Worm (Caenorhabditis elegans): Measurements from ENCODE around the gene F13C5.2.

The F13C5.2 gene

DNA sequence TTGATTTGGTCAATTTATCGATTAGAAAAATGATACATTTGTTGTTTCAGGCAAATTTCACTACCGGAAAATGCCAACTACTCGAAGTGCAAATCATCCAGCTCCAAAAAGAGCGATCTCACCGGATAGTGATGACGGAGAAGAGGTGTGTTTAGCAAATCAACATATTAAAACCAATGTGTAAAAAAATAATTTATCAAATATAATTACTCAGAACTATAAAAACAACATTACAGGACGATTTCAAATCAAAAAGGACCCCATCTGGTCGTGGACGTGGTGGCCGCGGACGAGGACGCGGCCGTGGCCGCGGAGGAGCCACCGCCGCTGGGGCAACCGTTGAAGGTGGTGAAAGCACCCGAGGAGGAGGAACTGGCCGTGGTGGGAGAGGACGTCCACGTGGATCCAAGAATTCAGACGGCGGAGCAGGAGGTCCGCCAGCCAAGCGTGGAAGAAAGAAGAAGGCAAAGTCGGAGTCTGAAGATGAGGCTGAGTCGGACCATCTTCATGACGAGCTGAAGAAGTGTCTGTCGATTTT is at the start of gene F13C5.2:
Gene F13C5.2 (plus strand): TSS at position 51 of the 538 bp plus-strand sequence.
- TF ChIP-seq ama-1 (optimal IDR thresholded peaks at IDR 0.05): no peak
- no peak for TF ChIP-seq flt-1 (GFP tag; IDR thresholded peaks at IDR 0.05)
- TF ChIP-seq hmbx-1 (tag; optimal IDR thresholded peaks at IDR 0.05): no peak
- no peak for TF ChIP-seq tra-4 (tag; optimal IDR thresholded peaks at IDR 0.05)
- no peak for TF ChIP-seq ceh-13 (GFP tag; optimal IDR thresholded peaks at IDR 0.05)
- TF ChIP-seq B0310.2 (tag; optimal IDR thresholded peaks at IDR 0.05): no peak
- TF ChIP-seq tbx-11 (GFP tag; IDR thresholded peaks at IDR 0.05): no peak
- TF ChIP-seq hmg-4 (GFP tag; optimal IDR thresholded peaks at IDR 0.05): no peak
- TF ChIP-seq aly-1 (tag; optimal IDR thresholded peaks at IDR 0.05): no peak
- TF ChIP-seq scrt-1 (GFP tag; IDR thresholded peaks at IDR 0.05): no peak
- TF ChIP-seq pes-1 (GFP tag; IDR thresholded peaks at IDR 0.05): no peak
- TF ChIP-seq ets-7 (tag; optimal IDR thresholded peaks at IDR 0.05): no peak

- TF ChIP-seq ets-7 (tag; optimal IDR thresholded peaks at IDR 0.05): no peak
- TF ChIP-seq pes-1 (GFP tag; IDR thresholded peaks at IDR 0.05): no peak
- TF ChIP-seq F13C5.2 (tag; optimal IDR thresholded peaks at IDR 0.05): no peak
- no peak for TF ChIP-seq sea-1 (GFP tag; conservative IDR thresholded peaks at IDR 0.05)
- no peak for TF ChIP-seq ceh-13 (GFP tag; optimal IDR thresholded peaks at IDR 0.05)
- no peak for TF ChIP-seq ama-1 (optimal IDR thresholded peaks at IDR 0.05)
- no peak for TF ChIP-seq scrt-1 (GFP tag; IDR thresholded peaks at IDR 0.05)
- TF ChIP-seq tra-4 (tag; optimal IDR thresholded peaks at IDR 0.05): no peak
- no peak for TF ChIP-seq ceh-36 (tag; optimal IDR thresholded peaks at IDR 0.05)
- no peak for TF ChIP-seq tbx-37 (GFP tag; conservative IDR thresholded peaks at IDR 0.05)
Measured at ce11 chrX:551175-551729, 42.5 kb upstream of the F13C5.2 start, which contains the start of gene F57C12.2. F57C12.2 (minus strand) TSS chrX:551392.

DNA sequence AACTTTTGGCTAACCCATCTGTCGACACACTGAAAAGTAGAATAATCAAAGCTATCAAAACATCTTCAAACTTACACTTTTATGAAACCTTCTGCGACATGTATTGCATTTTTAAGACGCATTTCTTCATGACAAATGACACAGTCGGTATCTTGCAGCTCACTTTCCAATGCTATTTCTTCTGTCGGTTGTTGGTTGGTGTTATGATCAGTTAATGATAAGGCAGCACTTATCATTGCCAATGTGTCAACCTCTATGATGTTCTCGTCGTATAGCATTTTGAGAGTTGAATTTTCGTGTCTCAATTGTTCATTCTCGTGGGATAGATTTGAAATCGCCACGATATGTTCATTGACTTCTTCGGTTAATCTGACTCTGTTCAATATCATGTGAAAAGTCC is 40.3 kb upstream of the F13C5.2 start:
- TF ChIP-seq flt-1 (GFP tag; IDR thresholded peaks at IDR 0.05) (no peak), hmbx-1 (tag; optimal IDR thresholded peaks at IDR 0.05) (no peak), ceh-13 (GFP tag; optimal IDR thresholded peaks at IDR 0.05) (no peak), ama-1 (optimal IDR thresholded peaks at IDR 0.05) (no peak), tra-4 (tag; optimal IDR thresholded peaks at IDR 0.05) (no peak), hnd-1 (tag; optimal IDR thresholded peaks at IDR 0.05) (no peak), scrt-1 (GFP tag; IDR thresholded peaks at IDR 0.05) (no peak), ets-7 (tag; optimal IDR thresholded peaks at IDR 0.05) (no peak), aly-1 (tag; optimal IDR thresholded peaks at IDR 0.05) (no peak), ceh-36 (tag; optimal IDR thresholded peaks at IDR 0.05) (no peak), B0310.2 (tag; optimal IDR thresholded peaks at IDR 0.05) (no peak), sea-1 (GFP tag; conservative IDR thresholded peaks at IDR 0.05) (no peak), tbx-37 (GFP tag; conservative IDR thresholded peaks at IDR 0.05) (no peak), tbx-11 (GFP tag; IDR thresholded peaks at IDR 0.05) (no peak), hmg-4 (GFP tag; optimal IDR thresholded peaks at IDR 0.05) (no peak), F13C5.2 (tag; optimal IDR thresholded peaks at IDR 0.05) (no peak), pes-1 (GFP tag; IDR thresholded peaks at IDR 0.05) (no peak)

DNA sequence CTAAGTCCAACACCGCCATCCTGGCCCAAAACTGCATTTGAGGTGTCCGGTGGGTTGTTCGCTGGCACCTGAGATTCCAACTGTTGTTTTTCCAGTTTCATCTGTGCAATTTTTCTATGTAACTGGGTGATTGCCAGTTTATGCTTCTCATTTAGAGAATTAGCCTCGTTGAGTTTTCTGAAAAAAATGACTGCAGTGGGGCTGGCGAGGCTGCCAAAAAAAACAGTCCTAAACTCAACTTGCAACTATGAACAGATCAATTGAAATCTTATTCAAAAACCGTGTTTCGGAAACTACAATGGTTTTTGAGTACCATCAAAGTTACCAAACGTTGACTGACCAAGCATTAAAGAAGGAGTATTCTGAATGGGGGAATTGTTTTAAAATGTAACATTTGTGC is 39.9 kb upstream of the F13C5.2 start, which contains the start of gene F57C12.6:
Gene F57C12.6 (minus strand): TSS at position 101 of the 400 bp plus-strand sequence.
- no peak for TF ChIP-seq ceh-13 (GFP tag; optimal IDR thresholded peaks at IDR 0.05)
- TF ChIP-seq hmg-4 (GFP tag; optimal IDR thresholded peaks at IDR 0.05): no peak
- no peak for TF ChIP-seq tbx-11 (GFP tag; IDR thresholded peaks at IDR 0.05)
- TF ChIP-seq B0310.2 (tag; optimal IDR thresholded peaks at IDR 0.05): no peak
- TF ChIP-seq tbx-37 (GFP tag; conservative IDR thresholded peaks at IDR 0.05): no peak
- TF ChIP-seq ets-7 (tag; optimal IDR thresholded peaks at IDR 0.05): no peak
- no peak for TF ChIP-seq pes-1 (GFP tag; IDR thresholded peaks at IDR 0.05)
- TF ChIP-seq hnd-1 (tag; optimal IDR thresholded peaks at IDR 0.05): no peak
- no peak for TF ChIP-seq scrt-1 (GFP tag; IDR thresholded peaks at IDR 0.05)
- no peak for TF ChIP-seq ceh-36 (tag; optimal IDR thresholded peaks at IDR 0.05)
- no peak for TF ChIP-seq flt-1 (GFP tag; IDR thresholded peaks at IDR 0.05)
- TF ChIP-seq ama-1 (optimal IDR thresholded peaks at IDR 0.05): no peak

DNA sequence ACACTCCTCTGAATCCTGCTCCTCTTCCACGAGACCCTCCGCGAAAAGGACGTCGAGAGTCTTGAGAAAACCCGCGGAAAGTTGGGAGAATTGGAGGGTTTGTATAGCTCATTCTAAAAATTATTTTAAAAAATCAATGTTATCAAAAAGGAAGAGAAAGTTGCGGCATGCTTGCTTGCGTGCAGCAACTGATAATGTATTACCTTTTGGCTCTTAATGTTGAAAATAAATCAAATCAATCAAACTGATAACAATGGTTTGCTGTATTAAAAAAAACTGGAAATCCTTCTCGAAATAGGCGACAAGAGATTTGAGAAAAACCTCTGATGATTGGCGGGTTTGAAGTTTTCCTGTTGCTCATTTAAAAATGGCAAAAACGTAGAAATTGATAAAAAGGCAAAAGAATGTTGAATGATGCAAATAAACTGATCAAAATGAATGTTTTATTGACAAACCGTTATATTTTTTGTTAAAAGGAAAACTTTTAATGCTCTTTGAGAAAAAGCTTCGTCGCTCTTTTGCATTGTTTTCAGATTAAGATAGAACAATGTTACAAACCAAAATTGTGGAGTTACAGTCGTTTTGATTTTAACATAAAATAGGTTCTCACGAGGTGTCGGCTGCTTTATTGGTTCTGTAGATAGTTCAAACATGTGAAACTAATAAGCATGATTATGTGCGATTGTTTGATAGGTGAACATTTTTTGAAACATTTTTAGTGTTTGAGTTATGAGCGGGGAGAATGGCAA is 38.5 kb upstream of the F13C5.2 start:
- TF ChIP-seq tbx-11 (GFP tag; IDR thresholded peaks at IDR 0.05) (no peak), hnd-1 (tag; optimal IDR thresholded peaks at IDR 0.05) (no peak), B0310.2 (tag; optimal IDR thresholded peaks at IDR 0.05) (no peak), aly-1 (tag; optimal IDR thresholded peaks at IDR 0.05) (no peak), ama-1 (optimal IDR thresholded peaks at IDR 0.05) (no peak), hmg-4 (GFP tag; optimal IDR thresholded peaks at IDR 0.05) (no peak), tbx-37 (GFP tag; conservative IDR thresholded peaks at IDR 0.05) (no peak), ceh-13 (GFP tag; optimal IDR thresholded peaks at IDR 0.05) (no peak), ets-7 (tag; optimal IDR thresholded peaks at IDR 0.05) (no peak), sea-1 (GFP tag; conservative IDR thresholded peaks at IDR 0.05) (no peak), hmbx-1 (tag; optimal IDR thresholded peaks at IDR 0.05) (no peak), ceh-36 (tag; optimal IDR thresholded peaks at IDR 0.05) (no peak), tra-4 (tag; optimal IDR thresholded peaks at IDR 0.05) (no peak), flt-1 (GFP tag; IDR thresholded peaks at IDR 0.05) (no peak), pes-1 (GFP tag; IDR thresholded peaks at IDR 0.05) (no peak), scrt-1 (GFP tag; IDR thresholded peaks at IDR 0.05) (no peak), F13C5.2 (tag; optimal IDR thresholded peaks at IDR 0.05) (no peak)

ce11 chrX:557195-557594 is 36.6 kb upstream of the F13C5.2 start, which contains the start of gene hlh-19:
hlh-19 (minus strand) TSS chrX:557295.
- no peak for TF ChIP-seq tra-4 (tag; optimal IDR thresholded peaks at IDR 0.05)
- no peak for TF ChIP-seq sea-1 (GFP tag; conservative IDR thresholded peaks at IDR 0.05)
- TF ChIP-seq pes-1 (GFP tag; IDR thresholded peaks at IDR 0.05): no peak
- no peak for TF ChIP-seq aly-1 (tag; optimal IDR thresholded peaks at IDR 0.05)
- TF ChIP-seq scrt-1 (GFP tag; IDR thresholded peaks at IDR 0.05): no peak
- no peak for TF ChIP-seq ets-7 (tag; optimal IDR thresholded peaks at IDR 0.05)
- no peak for TF ChIP-seq ama-1 (optimal IDR thresholded peaks at IDR 0.05)
- no peak for TF ChIP-seq tbx-37 (GFP tag; conservative IDR thresholded peaks at IDR 0.05)
- no peak for TF ChIP-seq hmbx-1 (tag; optimal IDR thresholded peaks at IDR 0.05)
- TF ChIP-seq F13C5.2 (tag; optimal IDR thresholded peaks at IDR 0.05): no peak
- no peak for TF ChIP-seq B0310.2 (tag; optimal IDR thresholded peaks at IDR 0.05)

All from whole organism, early embryonic.